Worm (Caenorhabditis elegans): ENCODE data around the gene C07H6.9.

ce11 chrIII:7460018-7460417, 39.3 kb downstream of the C07H6.9 start, which contains the start of gene mls-1:
- TF ChIP-seq flt-1 (GFP tag; IDR thresholded peaks at IDR 0.05) (no peak), med-1 (GFP tag; optimal IDR thresholded peaks at IDR 0.05; ENCODE audit: insufficient read depth) (no peak), cog-1 (tag; optimal IDR thresholded peaks at IDR 0.05) (no peak), klf-2 (GFP tag; conservative IDR thresholded peaks at IDR 0.05) (no peak), ref-1 (GFP tag; conservative IDR thresholded peaks at IDR 0.05) (no peak)
